Worm (Caenorhabditis elegans) whole organism, L1 larva: ENCODE measurements around the gene chil-12.

Source experiments
- ama-1 ChIP-seq: fragments of 150-350 bp; optimal IDR thresholded peaks from 2 replicates; lab custom pipeline; 2014
- ces-1 ChIP-seq: fragments of 150-350 bp; optimal IDR thresholded peaks from 2 replicates; lab custom pipeline; 2014; ENCODE audit warnings: missing biosample characterization, missing genetic modification reagents, missing genetic modification characterization
- dpl-1 ChIP-seq, 3 experiments: fragments of 150-350 bp in 2 of 3; sonication (generic microtip) in 1 of 3; optimal IDR thresholded peaks; 2 replicates each; lab custom pipeline; 2014 to 2017; ENCODE audit warnings: missing biosample characterization in 3 of 3, missing genetic modification characterization in 3 of 3, missing genetic modification reagents in 3 of 3
- efl-1 ChIP-seq, 4 experiments: fragments of 150-350 bp; optimal IDR thresholded peaks in 3 of 4; peaks in 1 of 4; 1 replicate in 1 of 4; 2 replicates in 3 of 4; lab custom pipeline; 2014; ENCODE audit warnings: missing biosample characterization in 2 of 4, missing genetic modification characterization in 2 of 4, missing genetic modification reagents in 2 of 4
- fos-1 ChIP-seq: fragments of 150-350 bp; optimal IDR thresholded peaks from 2 replicates; lab custom pipeline; 2014; ENCODE audit warnings: missing biosample characterization, missing genetic modification characterization
- mep-1 ChIP-seq: fragments of 150-350 bp; optimal IDR thresholded peaks from 2 replicates; lab custom pipeline; 2014; ENCODE audit warnings: missing biosample characterization, missing genetic modification characterization
- nhr-77 ChIP-seq: fragments of 150-350 bp; optimal IDR thresholded peaks from 2 replicates; lab custom pipeline; 2014; ENCODE audit warnings: missing biosample characterization, missing genetic modification characterization
- sox-4 ChIP-seq: sonication (generic microtip); optimal IDR thresholded peaks from 2 replicates; lab custom pipeline; 2016; ENCODE audit warnings: missing genetic modification characterization, missing compliant biosample characterization
- tbx-2 ChIP-seq: sonication (generic microtip); optimal IDR thresholded peaks from 2 replicates; lab custom pipeline; 2016; ENCODE audit warnings: missing genetic modification characterization, missing compliant biosample characterization
- tlp-1 ChIP-seq: fragments of 150-350 bp; optimal IDR thresholded peaks from 2 replicates; lab custom pipeline; 2014; ENCODE audit warnings: missing biosample characterization, missing genetic modification characterization
- unc-62 ChIP-seq: fragments of 150-350 bp; optimal IDR thresholded peaks from 2 replicates; lab custom pipeline; 2014; ENCODE audit warnings: missing biosample characterization, missing genetic modification reagents, missing genetic modification characterization
- zip-4 ChIP-seq: fragments of 200-800 bp; sonication (Bioruptor generic); optimal IDR thresholded peaks from 2 replicates; lab custom pipeline; 2018; ENCODE audit warnings: mild to moderate bottlenecking, missing genetic modification characterization, moderate library complexity, missing compliant biosample characterization

- TF ChIP-seq nhr-77 (tag; lab: Kevin White, UChicago), result no peak
- no peak for TF ChIP-seq mep-1
- TF ChIP-seq unc-62, result no peak
- no peak for TF ChIP-seq sox-4
- TF ChIP-seq ama-1 (lab: Kevin White, UChicago), result no peak
- no peak for TF ChIP-seq tlp-1 (tag; lab: Kevin White, UChicago)
- no peak for TF ChIP-seq ces-1 (GFP tag; lab: Kevin White, UChicago)
- TF ChIP-seq zip-4 (GFP tag; lab: Kevin White, UChicago), result no peak
- no peak for TF ChIP-seq fos-1
- TF ChIP-seq tbx-2 (tag; lab: Kevin White, UChicago), result no peak
- no peak for TF ChIP-seq dpl-1 (GFP tag; optimal IDR thresholded peaks at IDR 0.05; lab: Kevin White, UChicago)
- TF ChIP-seq efl-1 (optimal IDR thresholded peaks at IDR 0.05; lab: Kevin White, UChicago), result no peak
- peak in 1 of 2 experiments; percentile 12 for TF ChIP-seq efl-1 (GFP tag; optimal IDR thresholded peaks at IDR 0.05 in 1 of 2; lab: Kevin White, UChicago)
Observed at ce11 chrV:15290995-15291394, 49.6 kb downstream of the chil-12 start, which contains the start of gene cyp-34A2.
